Fruit fly (Drosophila melanogaster) whole organism, embryonic: ENCODE results near the gene Not10.

ENCODE experiments used
- Abd-B ChIP-seq: fragments of 200-800 bp; sonication (Bioruptor generic); optimal IDR thresholded peaks from 2 replicates; lab custom pipeline; 2018; ENCODE audit warnings: missing biosample characterization, mild to moderate bottlenecking, missing genetic modification characterization, moderate library complexity
- Bgb ChIP-seq: fragments of 200-800 bp; sonication (Bioruptor generic); IDR thresholded peaks from 2 replicates; pipeline ENCODE4 v1.3.6; 2022; ENCODE audit warnings: missing biosample characterization, missing genetic modification characterization; ENCODE audit not compliant: partially characterized antibody
- CG10267 ChIP-seq: fragments of 200-800 bp; sonication (Bioruptor generic); optimal IDR thresholded peaks from 2 replicates; lab custom pipeline; 2018; ENCODE audit warnings: missing biosample characterization, mild to moderate bottlenecking, missing genetic modification characterization, moderate library complexity
- CG12659 ChIP-seq: fragments of 200-800 bp; sonication (Bioruptor generic); optimal IDR thresholded peaks from 3 replicates; lab custom pipeline; 2017; ENCODE audit warnings: mild to moderate bottlenecking, missing biosample characterization, missing genetic modification reagents, missing genetic modification characterization
- CG16813 ChIP-seq: fragments of 200-800 bp; sonication (Bioruptor generic); IDR thresholded peaks from 3 replicates; pipeline ENCODE4 v1.3.6; 2022; ENCODE audit warnings: missing biosample characterization, missing genetic modification characterization; ENCODE audit not compliant: partially characterized antibody
- CG2116 ChIP-seq: fragments of 200-800 bp; sonication (Bioruptor generic); optimal IDR thresholded peaks from 3 replicates; lab custom pipeline; 2018; ENCODE audit warnings: missing biosample characterization, mild to moderate bottlenecking, missing genetic modification characterization
- CG2712 ChIP-seq: fragments of 200-800 bp; optimal IDR thresholded peaks from 3 replicates; lab custom pipeline; 2019; ENCODE audit warnings: missing biosample characterization, mild to moderate bottlenecking, missing genetic modification characterization, moderate library complexity
- CG30431 ChIP-seq: fragments of 200-800 bp; sonication (Bioruptor generic); optimal IDR thresholded peaks from 2 replicates; lab custom pipeline; 2017; ENCODE audit warnings: missing biosample characterization, missing genetic modification characterization
- CG32767 ChIP-seq: fragments of 200-800 bp; sonication (Bioruptor generic); IDR thresholded peaks from 2 replicates; pipeline ENCODE4 v1.3.6; 2022; ENCODE audit warnings: missing biosample characterization, missing genetic modification characterization
- CG3847 ChIP-seq: fragments of 200-800 bp; sonication (Bioruptor generic); IDR thresholded peaks from 2 replicates; pipeline ENCODE4 v1.3.6; 2022; ENCODE audit warnings: missing biosample characterization, missing genetic modification characterization
- CG42726 ChIP-seq: fragments of 200-800 bp; sonication (Bioruptor generic); IDR thresholded peaks from 2 replicates; pipeline ENCODE4 v1.3.6; 2022; ENCODE audit warnings: missing biosample characterization, missing genetic modification characterization; ENCODE audit not compliant: partially characterized antibody
- CG6765 ChIP-seq: fragments of 200-800 bp; sonication (Bioruptor generic); optimal IDR thresholded peaks from 3 replicates; lab custom pipeline; 2017; ENCODE audit warnings: missing biosample characterization, mild to moderate bottlenecking, missing genetic modification characterization
- CG7745 ChIP-seq: fragments of 200-800 bp; sonication (Bioruptor generic); optimal IDR thresholded peaks from 2 replicates; lab custom pipeline; 2018; ENCODE audit warnings: missing biosample characterization, mild to moderate bottlenecking, missing genetic modification characterization, moderate library complexity
- CG9437 ChIP-seq: fragments of 200-800 bp; sonication (Bioruptor generic); optimal IDR thresholded peaks from 2 replicates; lab custom pipeline; 2018; ENCODE audit warnings: missing biosample characterization, mild to moderate bottlenecking, missing genetic modification characterization
- CTCF ChIP-seq: fragments of 200-800 bp; sonication (Bioruptor generic); optimal IDR thresholded peaks from 2 replicates; lab custom pipeline; 2017; ENCODE audit warnings: missing biosample characterization, mild to moderate bottlenecking, missing genetic modification characterization, moderate library complexity
- D ChIP-seq, 2 experiments: fragments of 200-800 bp in 1 of 2; fragments of >200 bp in 1 of 2; sonication (Bioruptor generic) in 1 of 2; optimal IDR thresholded peaks; 2 replicates in 1 of 2; 3 replicates in 1 of 2; lab custom pipeline; 2017; ENCODE audit warnings: mild to moderate bottlenecking in 1 of 2, missing biosample characterization in 1 of 2, missing genetic modification characterization in 1 of 2, missing genetic modification reagents in 1 of 2
- Dp ChIP-seq: fragments of 200-800 bp; sonication (Bioruptor generic); optimal IDR thresholded peaks from 2 replicates; lab custom pipeline; 2018; ENCODE audit warnings: missing biosample characterization, mild to moderate bottlenecking, missing genetic modification characterization, moderate library complexity
- Dref ChIP-seq: fragments of 200-800 bp; sonication (Bioruptor generic); IDR thresholded peaks from 2 replicates; pipeline ENCODE4 v1.3.6; 2022; ENCODE audit warnings: missing biosample characterization, missing genetic modification characterization
- H15 ChIP-seq: fragments of 200-800 bp; sonication (Bioruptor generic); IDR thresholded peaks from 3 replicates; pipeline ENCODE4 v1.3.6; 2022; ENCODE audit warnings: missing biosample characterization, missing genetic modification characterization
- HmgD ChIP-seq: fragments of 200-800 bp; sonication (Bioruptor generic); optimal IDR thresholded peaks from 3 replicates; lab custom pipeline; 2016; ENCODE audit warnings: missing biosample characterization, missing genetic modification characterization
- HmgZ ChIP-seq: fragments of 200-800 bp; sonication (Bioruptor generic); optimal IDR thresholded peaks from 2 replicates; lab custom pipeline; 2018; ENCODE audit warnings: missing biosample characterization, mild to moderate bottlenecking, missing genetic modification characterization
- Hmr ChIP-seq: fragments of 200-800 bp; sonication (Bioruptor generic); optimal IDR thresholded peaks from 3 replicates; lab custom pipeline; 2017; ENCODE audit warnings: mild to moderate bottlenecking, missing biosample characterization, missing genetic modification reagents, missing genetic modification characterization
- Hr78 ChIP-seq, 2 experiments: fragments of 200-800 bp in 1 of 2; fragments of >200 bp in 1 of 2; sonication (Bioruptor generic) in 1 of 2; optimal IDR thresholded peaks; 2 replicates each; lab custom pipeline; 2017 to 2019; ENCODE audit warnings: missing biosample characterization in 2 of 2, missing genetic modification characterization in 2 of 2, mild to moderate bottlenecking in 1 of 2, moderate library complexity in 1 of 2
- Lhr ChIP-seq: fragments of 200-800 bp; sonication (Bioruptor generic); optimal IDR thresholded peaks from 3 replicates; lab custom pipeline; 2017; ENCODE audit warnings: mild to moderate bottlenecking, missing biosample characterization, missing genetic modification reagents, missing genetic modification characterization
- NfI ChIP-seq: fragments of 200-800 bp; sonication (Bioruptor generic); optimal IDR thresholded peaks from 3 replicates; lab custom pipeline; 2018; ENCODE audit warnings: missing biosample characterization, mild to moderate bottlenecking, missing genetic modification characterization, moderate library complexity
- Pdp1 ChIP-seq, 2 experiments: fragments of 200-800 bp; sonication (Bioruptor generic); optimal IDR thresholded peaks; 3 replicates each; lab custom pipeline; 2016; ENCODE audit warnings: missing biosample characterization in 2 of 2, missing genetic modification characterization in 2 of 2, mild to moderate bottlenecking in 1 of 2, moderate library complexity in 1 of 2
- Scr ChIP-seq: fragments of 200-800 bp; sonication (Bioruptor generic); IDR thresholded peaks from 2 replicates; pipeline ENCODE4 v1.3.6; 2022; ENCODE audit warnings: missing biosample characterization, missing genetic modification characterization; ENCODE audit not compliant: partially characterized antibody
- Ssrp ChIP-seq: fragments of 200-800 bp; sonication (Bioruptor generic); optimal IDR thresholded peaks from 2 replicates; lab custom pipeline; 2018; ENCODE audit warnings: missing biosample characterization, mild to moderate bottlenecking, missing genetic modification characterization, moderate library complexity
- ac ChIP-seq: fragments of 200-800 bp; sonication (Bioruptor generic); optimal IDR thresholded peaks from 3 replicates; lab custom pipeline; 2017; ENCODE audit warnings: missing biosample characterization, mild to moderate bottlenecking, missing genetic modification characterization
- chif ChIP-seq, 2 experiments: fragments of 200-800 bp; sonication (Bioruptor generic); optimal IDR thresholded peaks; 3 replicates each; lab custom pipeline; 2016; ENCODE audit warnings: missing biosample characterization in 2 of 2, missing genetic modification characterization in 2 of 2
- gfzf ChIP-seq: fragments of 200-800 bp; sonication (Bioruptor generic); optimal IDR thresholded peaks from 2 replicates; lab custom pipeline; 2016; ENCODE audit warnings: missing biosample characterization, mild to moderate bottlenecking, missing genetic modification characterization, moderate library complexity
- insv ChIP-seq, 2 experiments: fragments of 200-800 bp; sonication (Bioruptor generic); optimal IDR thresholded peaks; 3 replicates each; lab custom pipeline; 2016 to 2018; ENCODE audit warnings: missing biosample characterization in 2 of 2, missing genetic modification characterization in 2 of 2
- knrl ChIP-seq: fragments of 200-800 bp; sonication (Bioruptor generic); IDR thresholded peaks from 3 replicates; pipeline ENCODE4 v1.3.6; 2022; ENCODE audit warnings: missing biosample characterization, missing genetic modification characterization; ENCODE audit not compliant: partially characterized antibody
- oc ChIP-seq: fragments of 200-800 bp; sonication (Bioruptor generic); optimal IDR thresholded peaks from 2 replicates; lab custom pipeline; 2018; ENCODE audit warnings: missing biosample characterization, mild to moderate bottlenecking, missing genetic modification characterization, moderate library complexity
- peb ChIP-seq: fragments of 200-800 bp; sonication (Bioruptor generic); IDR thresholded peaks from 2 replicates; pipeline ENCODE4 v1.3.6; 2022; ENCODE audit warnings: missing biosample characterization, missing genetic modification characterization
- pita ChIP-seq: fragments of 200-800 bp; sonication (Bioruptor generic); optimal IDR thresholded peaks from 2 replicates; lab custom pipeline; 2017; ENCODE audit warnings: missing biosample characterization, mild to moderate bottlenecking, missing genetic modification characterization
- run ChIP-seq: fragments of 200-800 bp; sonication (Bioruptor generic); optimal IDR thresholded peaks from 3 replicates; lab custom pipeline; 2018; ENCODE audit warnings: missing biosample characterization, mild to moderate bottlenecking, missing genetic modification characterization
- sd ChIP-seq: fragments of 200-800 bp; sonication (Bioruptor generic); optimal IDR thresholded peaks from 3 replicates; lab custom pipeline; 2018; ENCODE audit warnings: missing biosample characterization, mild to moderate bottlenecking, missing genetic modification characterization, moderate library complexity
- slou ChIP-seq: fragments of 200-800 bp; sonication (Bioruptor generic); optimal IDR thresholded peaks from 3 replicates; lab custom pipeline; 2016; ENCODE audit warnings: missing biosample characterization, missing genetic modification characterization
- ssp ChIP-seq: fragments of 200-800 bp; sonication (Bioruptor generic); IDR thresholded peaks from 2 replicates; pipeline ENCODE4 v1.3.6; 2022; ENCODE audit warnings: missing biosample characterization, missing genetic modification characterization
- stwl ChIP-seq: fragments of 200-800 bp; sonication (Bioruptor generic); optimal IDR thresholded peaks from 3 replicates; lab custom pipeline; 2018; ENCODE audit warnings: missing biosample characterization, mild to moderate bottlenecking, missing genetic modification characterization, moderate library complexity
- tio ChIP-seq: fragments of 200-800 bp; sonication (Bioruptor generic); optimal IDR thresholded peaks from 2 replicates; lab custom pipeline; 2017; ENCODE audit warnings: missing biosample characterization, missing genetic modification characterization, inconsistent platforms
- tx ChIP-seq: fragments of 200-800 bp; sonication (Bioruptor generic); optimal IDR thresholded peaks from 2 replicates; lab custom pipeline; 2016; ENCODE audit warnings: missing biosample characterization, missing genetic modification characterization
- vnd ChIP-seq: fragments of 200-800 bp; sonication (Bioruptor generic); IDR thresholded peaks from 3 replicates; pipeline ENCODE4 v1.3.6; 2022; ENCODE audit warnings: missing biosample characterization, missing genetic modification characterization; ENCODE audit not compliant: partially characterized antibody
- yki ChIP-seq: fragments of >200 bp; optimal IDR thresholded peaks from 3 replicates; lab custom pipeline; 2018

Not10 gene

dm6 chr3R:12649099-12650029 lies 18.9 kb downstream of the Not10 start (continued):
- no peak for TF ChIP-seq CG30431
- TF ChIP-seq H15 (GFP tag; lab: Robert Waterston, UW) = no peak
- TF ChIP-seq chif (GFP tag; optimal IDR thresholded peaks at IDR 0.05; lab: Kevin White, UChicago) = no peak
- no peak for TF ChIP-seq CG6765 (GFP tag; lab: Kevin White, UChicago)
- no peak for TF ChIP-seq NfI (GFP tag; lab: Kevin White, UChicago)
- peak; percentile 58 for TF ChIP-seq CG7745 (tag; lab: Kevin White, UChicago)
- peak in 1 of 2 experiments; percentile 42 for TF ChIP-seq Hr78 (GFP tag; optimal IDR thresholded peaks at IDR 0.05; lab: Kevin White, UChicago)
- peak; percentile 35 for TF ChIP-seq oc (tag; lab: Kevin White, UChicago)
- no peak for TF ChIP-seq run (tag; lab: Kevin White, UChicago)
- no peak for TF ChIP-seq Dp (GFP tag; lab: Kevin White, UChicago)
- TF ChIP-seq CG12659 (GFP tag; lab: Kevin White, UChicago) = no peak

- TF ChIP-seq CTCF (peak; percentile 84), CG2116 (GFP tag; lab: Kevin White, UChicago) (peak; percentile 11), Abd-B (GFP tag; lab: Kevin White, UChicago) (peak; percentile 12), CG32767 (GFP tag; lab: Robert Waterston, UW) (no peak), Hmr (GFP tag; lab: Kevin White, UChicago) (peak; percentile 18), peb (no peak), HmgZ (peak; percentile 33), CG10267 (peak; percentile 7), insv (GFP tag; optimal IDR thresholded peaks at IDR 0.05; lab: Kevin White, UChicago) (peak in 1 of 2 experiments; percentile 61), CG9437 (peak; percentile 93), Pdp1 (GFP tag; optimal IDR thresholded peaks at IDR 0.05; lab: Kevin White, UChicago) (peak in 1 of 2 experiments; percentile 13), CG42726 (GFP tag; lab: Robert Waterston, UW) (0 out of 2 replicates have a peak, but pooled peaks have one; percentile 49), ac (GFP tag; lab: Kevin White, UChicago) (no peak), CG3847 (0 out of 2 replicates have a peak, but pooled peaks have one; percentile 19), Lhr (peak; percentile 8), sd (tag; lab: Kevin White, UChicago) (peak; percentile 13), tx (GFP tag; lab: Kevin White, UChicago) (no peak), Bgb (GFP tag; lab: Robert Waterston, UW) (peak; percentile 73), gfzf (peak; percentile 15), Scr (GFP tag; lab: Robert Waterston, UW) (peak; percentile 16; the same call in 1 of the 2 replicates), CG2712 (tag; lab: Kevin White, UChicago) (peak; percentile 18), slou (GFP tag; lab: Kevin White, UChicago) (no peak), Ssrp (tag; lab: Kevin White, UChicago) (peak; percentile 1), yki (lab: Kevin White, UChicago) (no peak), stwl (peak; percentile 31), ssp (no peak), Dref (GFP tag; lab: Robert Waterston, UW) (no peak), knrl (GFP tag; lab: Robert Waterston, UW) (peak; percentile 62), pita (GFP tag; lab: Kevin White, UChicago) (peak; percentile 71), vnd (GFP tag; lab: Robert Waterston, UW) (peak; percentile 50; the same call in 2 of the 3 replicates), tio (GFP tag; lab: Kevin White, UChicago) (no peak), CG16813 (GFP tag; lab: Robert Waterston, UW) (peak; percentile 66), D (optimal IDR thresholded peaks at IDR 0.05; lab: Kevin White, UChicago) (no peak), D (GFP tag; optimal IDR thresholded peaks at IDR 0.05; lab: Kevin White, UChicago) (no peak), HmgD (peak; percentile 24)
These were observed 20.1 kb downstream of the Not10 start for dm6 chr3R:12650537-12650936.
